Worm (Caenorhabditis elegans): ENCODE results near the gene grl-5.

The grl-5 gene

ce11 chrV:4375807-4376564 is 38.5 kb downstream of the grl-5 start, which contains the start of gene F32D1.7:
Gene F32D1.7, minus strand, starts transcription at chrV:4376173.
- TF ChIP-seq scrt-1 (GFP tag; IDR thresholded peaks at IDR 0.05) (no peak), hnd-1 (tag; optimal IDR thresholded peaks at IDR 0.05) (no peak), tbx-37 (GFP tag; conservative IDR thresholded peaks at IDR 0.05) (no peak), ets-7 (tag; optimal IDR thresholded peaks at IDR 0.05) (no peak)

DNA sequence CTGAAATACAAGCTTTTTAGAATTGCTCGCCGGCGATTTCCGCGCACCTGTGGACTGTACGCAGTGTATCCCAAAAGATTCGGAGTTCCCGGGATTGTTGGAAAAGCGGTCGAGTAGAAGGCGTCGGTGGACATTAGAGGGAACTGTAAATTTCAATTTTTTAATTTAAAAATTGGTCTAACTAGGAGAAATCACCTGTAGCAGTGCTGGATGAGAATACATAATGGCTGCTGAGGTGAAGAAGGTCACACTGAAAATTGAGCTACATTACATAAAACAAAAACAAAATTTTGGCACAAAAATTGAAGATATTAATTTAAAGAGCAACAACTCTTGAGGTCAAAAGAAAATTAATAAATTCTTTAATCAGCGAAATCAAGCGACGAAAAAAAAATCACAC is 39.8 kb downstream of the grl-5 start, which contains the start of gene neg-1:
Gene neg-1 (minus strand): TSS at position 250 of the 400 bp plus-strand sequence.
- TF ChIP-seq aly-1 (tag; optimal IDR thresholded peaks at IDR 0.05) = no peak
- no peak for TF ChIP-seq ceh-13 (GFP tag; optimal IDR thresholded peaks at IDR 0.05)
- no peak for TF ChIP-seq hmbx-1 (tag; optimal IDR thresholded peaks at IDR 0.05)
- TF ChIP-seq tbx-11 (GFP tag; IDR thresholded peaks at IDR 0.05) = no peak
- no peak for TF ChIP-seq flt-1 (GFP tag; IDR thresholded peaks at IDR 0.05)
- TF ChIP-seq pes-1 (GFP tag; IDR thresholded peaks at IDR 0.05) = no peak

DNA sequence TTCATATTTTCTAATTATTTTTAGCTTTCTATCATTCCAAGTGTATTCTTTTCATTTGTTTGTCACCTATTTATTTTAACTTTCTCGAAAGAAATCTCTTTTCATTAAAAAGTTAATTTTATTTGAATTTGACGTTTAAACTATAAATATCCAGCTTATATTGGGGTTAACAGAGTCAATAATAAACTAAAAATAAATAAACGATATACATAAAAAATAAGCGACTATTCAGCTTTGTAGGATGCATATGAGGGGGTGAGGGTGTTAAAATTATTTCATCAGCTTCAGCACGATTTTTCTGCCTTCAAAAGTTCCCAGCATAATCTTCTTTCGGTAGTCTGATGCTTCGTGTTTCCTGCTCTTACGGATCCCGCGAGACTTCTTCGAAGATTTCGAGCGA is 40.8 kb downstream of the grl-5 start:
- TF ChIP-seq F13C5.2 (tag; optimal IDR thresholded peaks at IDR 0.05) (no peak), tra-4 (tag; optimal IDR thresholded peaks at IDR 0.05) (no peak), sea-1 (GFP tag; conservative IDR thresholded peaks at IDR 0.05) (no peak), ets-7 (tag; optimal IDR thresholded peaks at IDR 0.05) (no peak), tbx-11 (GFP tag; IDR thresholded peaks at IDR 0.05) (no peak), ceh-36 (tag; optimal IDR thresholded peaks at IDR 0.05) (no peak), pes-1 (GFP tag; IDR thresholded peaks at IDR 0.05) (no peak), hmg-4 (GFP tag; optimal IDR thresholded peaks at IDR 0.05) (no peak), scrt-1 (GFP tag; IDR thresholded peaks at IDR 0.05) (no peak), hmbx-1 (tag; optimal IDR thresholded peaks at IDR 0.05) (no peak), B0310.2 (tag; optimal IDR thresholded peaks at IDR 0.05) (no peak), flt-1 (GFP tag; IDR thresholded peaks at IDR 0.05) (no peak), ama-1 (optimal IDR thresholded peaks at IDR 0.05) (no peak), aly-1 (tag; optimal IDR thresholded peaks at IDR 0.05) (no peak)

- TF ChIP-seq ceh-13 (GFP tag; optimal IDR thresholded peaks at IDR 0.05) (no peak), hmbx-1 (tag; optimal IDR thresholded peaks at IDR 0.05) (no peak), hnd-1 (tag; optimal IDR thresholded peaks at IDR 0.05) (no peak), tbx-37 (GFP tag; conservative IDR thresholded peaks at IDR 0.05) (no peak), flt-1 (GFP tag; IDR thresholded peaks at IDR 0.05) (no peak), F13C5.2 (tag; optimal IDR thresholded peaks at IDR 0.05) (no peak), ama-1 (optimal IDR thresholded peaks at IDR 0.05) (no peak), B0310.2 (tag; optimal IDR thresholded peaks at IDR 0.05) (no peak), tra-4 (tag; optimal IDR thresholded peaks at IDR 0.05) (no peak), sea-1 (GFP tag; conservative IDR thresholded peaks at IDR 0.05) (no peak), pes-1 (GFP tag; IDR thresholded peaks at IDR 0.05) (no peak), ceh-36 (tag; optimal IDR thresholded peaks at IDR 0.05) (no peak), tbx-11 (GFP tag; IDR thresholded peaks at IDR 0.05) (no peak), scrt-1 (GFP tag; IDR thresholded peaks at IDR 0.05) (no peak), hmg-4 (GFP tag; optimal IDR thresholded peaks at IDR 0.05) (no peak), ets-7 (tag; optimal IDR thresholded peaks at IDR 0.05) (no peak), aly-1 (tag; optimal IDR thresholded peaks at IDR 0.05) (no peak)
Observed at ce11 chrV:4372986-4373385, 41.5 kb downstream of the grl-5 start.

DNA sequence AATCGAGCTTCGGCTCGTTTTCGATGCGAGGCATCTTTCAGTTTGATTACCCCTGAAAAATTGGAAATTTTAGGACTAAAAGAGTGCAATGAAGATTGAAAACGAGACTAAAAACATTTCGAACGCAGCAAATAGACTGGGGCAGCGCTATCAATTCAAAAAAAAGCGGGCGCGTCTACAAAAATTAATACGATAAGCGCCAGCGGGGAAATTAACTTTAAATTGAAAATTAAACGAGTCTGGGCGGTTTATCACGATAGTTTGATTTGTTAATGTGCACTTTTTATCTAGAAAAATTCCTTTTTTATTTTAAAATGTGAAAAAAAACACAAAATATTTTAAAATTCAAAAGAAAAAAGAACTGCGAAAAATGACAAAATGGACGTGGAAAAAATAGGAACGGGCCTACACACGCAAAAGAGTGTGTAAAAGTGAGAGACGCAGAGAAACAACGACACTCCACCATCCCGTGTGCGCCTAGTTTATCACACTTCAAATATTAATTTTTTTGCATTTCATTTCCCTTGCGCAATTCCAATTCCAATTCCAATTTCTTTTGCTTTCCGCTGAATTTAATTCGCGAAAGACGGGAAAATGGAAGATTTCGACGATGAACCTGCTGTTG is 43.0 kb downstream of the grl-5 start, which contains the start of the genes gmpr-1 and fipp-1:
Gene gmpr-1 (minus strand): TSS at position 75 of the 625 bp plus-strand sequence.
Gene fipp-1 (plus strand): TSS at position 499 of the 625 bp plus-strand sequence.
- TF ChIP-seq B0310.2 (tag; optimal IDR thresholded peaks at IDR 0.05) = no peak
- no peak for TF ChIP-seq tbx-11 (GFP tag; IDR thresholded peaks at IDR 0.05)
- no peak for TF ChIP-seq pes-1 (GFP tag; IDR thresholded peaks at IDR 0.05)
- TF ChIP-seq sea-1 (GFP tag; conservative IDR thresholded peaks at IDR 0.05) = no peak
- TF ChIP-seq tra-4 (tag; optimal IDR thresholded peaks at IDR 0.05) = no peak
- no peak for TF ChIP-seq aly-1 (tag; optimal IDR thresholded peaks at IDR 0.05)
- no peak for TF ChIP-seq tbx-37 (GFP tag; conservative IDR thresholded peaks at IDR 0.05)
- TF ChIP-seq scrt-1 (GFP tag; IDR thresholded peaks at IDR 0.05) = no peak
- TF ChIP-seq hmg-4 (GFP tag; optimal IDR thresholded peaks at IDR 0.05) = no peak
- TF ChIP-seq flt-1 (GFP tag; IDR thresholded peaks at IDR 0.05) = no peak
- no peak for TF ChIP-seq ama-1 (optimal IDR thresholded peaks at IDR 0.05)
- no peak for TF ChIP-seq hnd-1 (tag; optimal IDR thresholded peaks at IDR 0.05)
- TF ChIP-seq F13C5.2 (tag; optimal IDR thresholded peaks at IDR 0.05) = no peak
- TF ChIP-seq hmbx-1 (tag; optimal IDR thresholded peaks at IDR 0.05) = no peak
- no peak for TF ChIP-seq ets-7 (tag; optimal IDR thresholded peaks at IDR 0.05)
- TF ChIP-seq ceh-13 (GFP tag; optimal IDR thresholded peaks at IDR 0.05) = no peak
- no peak for TF ChIP-seq ceh-36 (tag; optimal IDR thresholded peaks at IDR 0.05)

ce11 chrV:4370515-4370914 is 43.9 kb downstream of the grl-5 start:
- TF ChIP-seq ceh-13 (GFP tag; optimal IDR thresholded peaks at IDR 0.05) (no peak), ceh-36 (tag; optimal IDR thresholded peaks at IDR 0.05) (no peak), B0310.2 (tag; optimal IDR thresholded peaks at IDR 0.05) (no peak), tra-4 (tag; optimal IDR thresholded peaks at IDR 0.05) (no peak), sea-1 (GFP tag; conservative IDR thresholded peaks at IDR 0.05) (no peak), F13C5.2 (tag; optimal IDR thresholded peaks at IDR 0.05) (no peak), hmbx-1 (tag; optimal IDR thresholded peaks at IDR 0.05) (no peak), flt-1 (GFP tag; IDR thresholded peaks at IDR 0.05) (no peak), tbx-37 (GFP tag; conservative IDR thresholded peaks at IDR 0.05) (no peak), ets-7 (tag; optimal IDR thresholded peaks at IDR 0.05) (no peak), scrt-1 (GFP tag; IDR thresholded peaks at IDR 0.05) (no peak)

DNA sequence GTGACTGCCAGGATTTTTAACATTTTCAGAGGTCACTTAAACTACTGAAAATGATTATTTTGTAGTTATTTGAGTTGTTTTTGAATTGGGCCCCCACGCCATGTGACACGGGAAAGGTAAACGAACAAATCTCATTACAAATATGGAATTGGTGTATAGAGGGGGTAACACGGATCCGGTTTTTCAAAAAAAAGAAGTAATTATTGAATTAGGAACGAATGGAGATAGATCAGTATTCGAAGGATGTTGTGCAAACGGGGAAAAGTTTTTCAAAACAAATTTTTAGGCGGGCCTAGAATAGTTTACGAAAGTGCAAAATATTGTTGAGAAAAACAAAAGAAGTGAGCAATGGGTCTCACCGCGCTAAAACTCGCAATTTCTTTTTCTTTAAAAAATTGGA is 48.0 kb downstream of the grl-5 start, which contains the start of gene F32D1.11:
Gene F32D1.11 (minus strand): TSS at position 101 of the 400 bp plus-strand sequence.
- TF ChIP-seq F13C5.2 (tag; optimal IDR thresholded peaks at IDR 0.05) (no peak), aly-1 (tag; optimal IDR thresholded peaks at IDR 0.05) (no peak), ceh-36 (tag; optimal IDR thresholded peaks at IDR 0.05) (no peak), pes-1 (GFP tag; IDR thresholded peaks at IDR 0.05) (no peak), sea-1 (GFP tag; conservative IDR thresholded peaks at IDR 0.05) (no peak), scrt-1 (GFP tag; IDR thresholded peaks at IDR 0.05) (no peak), ama-1 (optimal IDR thresholded peaks at IDR 0.05) (no peak), ets-7 (tag; optimal IDR thresholded peaks at IDR 0.05) (no peak), tra-4 (tag; optimal IDR thresholded peaks at IDR 0.05) (no peak), B0310.2 (tag; optimal IDR thresholded peaks at IDR 0.05) (no peak), tbx-37 (GFP tag; conservative IDR thresholded peaks at IDR 0.05) (no peak), flt-1 (GFP tag; IDR thresholded peaks at IDR 0.05) (no peak), tbx-11 (GFP tag; IDR thresholded peaks at IDR 0.05) (no peak)

Data from whole organism, early embryonic.